Worm (Caenorhabditis elegans): Measurements from ENCODE around the gene nccd-1.

The nccd-1 gene

DNA sequence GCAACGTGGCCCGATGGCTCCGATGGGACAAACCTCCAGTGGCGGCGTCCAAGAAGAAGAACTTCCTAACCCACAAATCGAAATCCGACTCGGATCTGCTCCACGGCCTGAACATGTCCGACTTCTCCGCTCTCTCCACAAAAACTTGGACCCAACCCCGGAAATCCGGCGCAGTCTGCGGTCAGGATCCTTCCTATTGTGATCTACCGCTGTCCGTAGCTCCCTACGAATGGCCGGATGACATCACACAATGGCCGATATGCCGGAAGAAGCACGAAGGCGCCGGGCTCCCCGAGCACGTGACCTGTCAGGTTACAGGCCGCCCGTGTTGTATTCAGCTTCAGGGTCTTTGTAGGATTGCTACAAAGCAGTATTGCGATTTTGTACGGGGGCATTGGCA is 21.8 kb downstream of the nccd-1 start:
- TF ChIP-seq zip-8 (tag; optimal IDR thresholded peaks at IDR 0.05) (no peak), mls-2 (tag; optimal IDR thresholded peaks at IDR 0.05) (no peak), blmp-1 (tag; optimal IDR thresholded peaks at IDR 0.05) (no peak), elt-3 (tag; optimal IDR thresholded peaks at IDR 0.05) (no peak), ces-1 (GFP tag; optimal IDR thresholded peaks at IDR 0.05) (no peak), sem-2 (GFP tag; optimal IDR thresholded peaks at IDR 0.05) (no peak), drap-1 (GFP tag; optimal IDR thresholded peaks at IDR 0.05) (no peak)

ce11 chrIV:17021042-17021441 is 32.5 kb downstream of the nccd-1 start:
- TF ChIP-seq nhr-237 (tag; optimal IDR thresholded peaks at IDR 0.05) (no peak), nhr-28 (tag; optimal IDR thresholded peaks at IDR 0.05) (no peak), lin-13 (tag; optimal IDR thresholded peaks at IDR 0.05) (no peak), snpc-4 (tag; optimal IDR thresholded peaks at IDR 0.05) (no peak), unc-39 (tag; optimal IDR thresholded peaks at IDR 0.05) (no peak), mab-5 (tag; optimal IDR thresholded peaks at IDR 0.05) (no peak), sptf-1 (tag; optimal IDR thresholded peaks at IDR 0.05) (no peak), tbx-8 (GFP tag; optimal IDR thresholded peaks at IDR 0.05) (no peak), elt-1 (tag; optimal IDR thresholded peaks at IDR 0.05; ENCODE audit: borderline replicate concordance, insufficient read depth) (no peak), lin-32 (GFP tag; optimal IDR thresholded peaks at IDR 0.05) (no peak), hlh-1 (tag; optimal IDR thresholded peaks at IDR 0.05) (no peak), ceh-83 (GFP tag; optimal IDR thresholded peaks at IDR 0.05) (no peak), M03D4.4 (tag; optimal IDR thresholded peaks at IDR 0.05) (no peak), cnd-1 (tag; optimal IDR thresholded peaks at IDR 0.05) (no peak), ceh-39 (tag; optimal IDR thresholded peaks at IDR 0.05) (no peak), bed-3 (GFP tag; optimal IDR thresholded peaks at IDR 0.05) (no peak), unc-120 (tag; optimal IDR thresholded peaks at IDR 0.05; ENCODE audit: poor library complexity, severe bottlenecking) (no peak), unc-62 (GFP tag; optimal IDR thresholded peaks at IDR 0.05) (no peak)

DNA sequence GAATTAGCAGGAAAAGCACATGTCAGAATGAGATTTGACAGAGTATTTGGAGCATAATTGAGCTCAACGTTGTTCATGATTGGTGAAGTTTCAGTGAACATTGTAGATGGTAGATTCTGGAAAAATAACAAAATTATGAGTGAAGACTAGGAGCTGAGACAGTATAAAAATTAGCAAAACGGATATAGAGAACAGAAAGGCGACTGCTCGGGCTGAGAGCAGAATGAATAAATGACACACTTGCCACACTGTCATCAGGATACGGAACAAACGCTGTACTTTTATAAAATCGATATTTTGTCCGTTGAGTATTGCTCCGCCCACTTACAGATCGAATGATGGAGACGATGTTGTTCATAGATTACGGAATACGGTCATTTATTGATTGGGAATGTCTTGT is 36.5 kb downstream of the nccd-1 start, which contains the start of gene dct-13:
dct-13 (minus strand) TSS at position 101 of the 400 bp plus-strand sequence.
- TF ChIP-seq drap-1 (GFP tag; optimal IDR thresholded peaks at IDR 0.05): no peak
- TF ChIP-seq tbx-8 (GFP tag; optimal IDR thresholded peaks at IDR 0.05): no peak

- TF ChIP-seq M03D4.4 (tag; optimal IDR thresholded peaks at IDR 0.05) (no peak), zip-8 (tag; optimal IDR thresholded peaks at IDR 0.05) (no peak), unc-120 (tag; optimal IDR thresholded peaks at IDR 0.05; ENCODE audit: poor library complexity, severe bottlenecking) (no peak), lin-32 (GFP tag; optimal IDR thresholded peaks at IDR 0.05) (no peak), lin-13 (tag; optimal IDR thresholded peaks at IDR 0.05) (no peak), nhr-2 (tag; optimal IDR thresholded peaks at IDR 0.05) (no peak), snpc-4 (tag; optimal IDR thresholded peaks at IDR 0.05) (no peak), mab-5 (tag; optimal IDR thresholded peaks at IDR 0.05) (no peak), flh-1 (GFP tag; optimal IDR thresholded peaks at IDR 0.05) (no peak), elt-3 (tag; optimal IDR thresholded peaks at IDR 0.05) (no peak), pha-4 (tag; optimal IDR thresholded peaks at IDR 0.05) (no peak), blmp-1 (tag; optimal IDR thresholded peaks at IDR 0.05) (no peak), ceh-39 (tag; optimal IDR thresholded peaks at IDR 0.05) (no peak), nhr-237 (tag; optimal IDR thresholded peaks at IDR 0.05) (no peak), ceh-83 (GFP tag; optimal IDR thresholded peaks at IDR 0.05) (no peak), hlh-1 (tag; optimal IDR thresholded peaks at IDR 0.05) (no peak)
These were observed 38.1 kb downstream of the nccd-1 start for ce11 chrIV:17026568-17026967.

DNA sequence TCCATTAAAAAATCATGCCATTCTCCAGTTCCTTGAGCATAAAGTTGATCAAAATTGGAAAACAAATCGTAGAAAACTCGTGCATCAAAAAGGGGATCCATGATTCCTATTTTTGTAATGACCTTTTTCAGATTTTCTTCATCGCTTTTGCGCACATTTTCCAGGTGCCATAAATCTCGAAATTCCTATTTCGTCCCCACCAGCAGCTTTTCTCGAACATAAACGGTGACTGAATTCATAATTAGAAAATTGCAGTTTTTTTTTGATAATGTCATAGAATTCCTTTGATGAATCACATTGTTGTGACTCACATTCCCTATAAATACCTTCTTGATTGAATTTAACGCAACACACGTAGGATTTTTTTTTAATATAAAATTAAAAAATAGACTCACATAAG is 42.0 kb downstream of the nccd-1 start, which contains the start of gene nhr-229:
nhr-229 (minus strand) TSS at position 101 of the 400 bp plus-strand sequence.
- no peak for TF ChIP-seq zip-8 (tag; optimal IDR thresholded peaks at IDR 0.05)

Data from whole organism, mixed stage, embryonic.